Fruit fly (Drosophila melanogaster) whole organism, embryonic: ENCODE data around the gene Dtg.

Experiments
- Adf1 ChIP-seq: fragments of 200-800 bp; sonication (Bioruptor generic); IDR thresholded peaks from 2 replicates; pipeline ENCODE4 v1.3.6; 2022; ENCODE audit warnings: missing biosample characterization, missing genetic modification characterization
- Awh ChIP-seq: fragments of 200-800 bp; sonication (Bioruptor generic); IDR thresholded peaks from 2 replicates; pipeline ENCODE4, ENCODE4 v1.3.6; 2022; ENCODE audit warnings: missing biosample characterization, missing genetic modification characterization
- B-H2 ChIP-seq: fragments of 200-800 bp; sonication (Bioruptor generic); optimal IDR thresholded peaks from 2 replicates; lab custom pipeline; 2018; ENCODE audit warnings: missing biosample characterization, mild to moderate bottlenecking, missing genetic modification characterization
- Bdp1 ChIP-seq: fragments of 200-800 bp; sonication (Bioruptor generic); optimal IDR thresholded peaks from 3 replicates; lab custom pipeline; 2016; ENCODE audit warnings: missing biosample characterization, missing genetic modification characterization
- CG11696 ChIP-seq: fragments of 200-800 bp; sonication (Bioruptor generic); IDR thresholded peaks from 2 replicates; pipeline ENCODE4 v1.3.6; 2022; ENCODE audit warnings: missing biosample characterization, missing genetic modification characterization
- CG12155 ChIP-seq: fragments of 200-800 bp; sonication (Bioruptor generic); optimal IDR thresholded peaks from 3 replicates; lab custom pipeline; 2016; ENCODE audit warnings: missing biosample characterization, missing genetic modification characterization
- CG12219 ChIP-seq: fragments of 200-800 bp; sonication (Bioruptor generic); optimal IDR thresholded peaks from 3 replicates; lab custom pipeline; 2018; ENCODE audit warnings: missing biosample characterization, mild to moderate bottlenecking, missing genetic modification characterization
- CG14014 ChIP-seq: fragments of 200-800 bp; sonication (Bioruptor generic); IDR thresholded peaks from 2 replicates; pipeline ENCODE4 v1.3.6; 2022; ENCODE audit warnings: missing biosample characterization, missing genetic modification characterization
- CG14050 ChIP-seq: fragments of 200-800 bp; sonication (Bioruptor generic); IDR thresholded peaks from 3 replicates; pipeline ENCODE4 v1.3.6; 2022; ENCODE audit warnings: missing biosample characterization, missing genetic modification characterization
- CG15011 ChIP-seq: fragments of 200-800 bp; sonication (Bioruptor generic); optimal IDR thresholded peaks from 3 replicates; lab custom pipeline; 2018; ENCODE audit warnings: missing biosample characterization, mild to moderate bottlenecking, missing genetic modification characterization
- CG1647 ChIP-seq: fragments of 200-800 bp; sonication (Bioruptor generic); optimal IDR thresholded peaks from 3 replicates; lab custom pipeline; 2016; ENCODE audit warnings: missing biosample characterization, missing genetic modification characterization
- CG2129 ChIP-seq: fragments of 200-800 bp; sonication (Bioruptor generic); IDR thresholded peaks from 2 replicates; pipeline ENCODE4 v1.3.6; 2022; ENCODE audit warnings: missing biosample characterization, missing genetic modification characterization; ENCODE audit not compliant: partially characterized antibody
- CG2712 ChIP-seq: fragments of 200-800 bp; optimal IDR thresholded peaks from 3 replicates; lab custom pipeline; 2019; ENCODE audit warnings: missing biosample characterization, mild to moderate bottlenecking, missing genetic modification characterization, moderate library complexity
- CG42726 ChIP-seq: fragments of 200-800 bp; sonication (Bioruptor generic); IDR thresholded peaks from 2 replicates; pipeline ENCODE4 v1.3.6; 2022; ENCODE audit warnings: missing biosample characterization, missing genetic modification characterization; ENCODE audit not compliant: partially characterized antibody
- CG4820 ChIP-seq: fragments of 200-800 bp; sonication (Bioruptor generic); optimal IDR thresholded peaks from 3 replicates; lab custom pipeline; 2016; ENCODE audit warnings: missing biosample characterization, missing genetic modification characterization
- CG6272 ChIP-seq: fragments of 200-800 bp; sonication (Bioruptor generic); IDR thresholded peaks from 2 replicates; pipeline ENCODE4 v1.3.6; 2022; ENCODE audit warnings: missing biosample characterization, missing genetic modification characterization
- CG6683 ChIP-seq: fragments of 200-800 bp; sonication (Bioruptor generic); optimal IDR thresholded peaks from 2 replicates; lab custom pipeline; 2017; ENCODE audit warnings: missing biosample characterization, mild to moderate bottlenecking, missing genetic modification characterization, missing genetic modification reagents
- CG7928 ChIP-seq: fragments of 200-800 bp; sonication (Bioruptor generic); optimal IDR thresholded peaks from 2 replicates; lab custom pipeline; 2017; ENCODE audit warnings: missing biosample characterization, mild to moderate bottlenecking, missing genetic modification characterization
- CG9932 ChIP-seq: fragments of 200-800 bp; sonication (Bioruptor generic); IDR thresholded peaks from 2 replicates; pipeline ENCODE4 v1.3.6; 2022; ENCODE audit warnings: missing biosample characterization, missing genetic modification characterization
- CTCF ChIP-seq: fragments of 200-800 bp; sonication (Bioruptor generic); optimal IDR thresholded peaks from 2 replicates; lab custom pipeline; 2017; ENCODE audit warnings: missing biosample characterization, mild to moderate bottlenecking, missing genetic modification characterization, moderate library complexity
- Camta ChIP-seq: fragments of 200-800 bp; sonication (Bioruptor generic); optimal IDR thresholded peaks from 2 replicates; lab custom pipeline; 2016; ENCODE audit warnings: missing biosample characterization, missing genetic modification characterization
- Chrac-16 ChIP-seq: fragments of 200-800 bp; sonication (Bioruptor generic); optimal IDR thresholded peaks from 3 replicates; lab custom pipeline; 2016; ENCODE audit warnings: missing biosample characterization, missing genetic modification characterization
- Dip3 ChIP-seq: fragments of 200-800 bp; sonication (Bioruptor generic); optimal IDR thresholded peaks from 3 replicates; lab custom pipeline; 2016; ENCODE audit warnings: missing biosample characterization, missing genetic modification characterization
- Hr3 ChIP-seq: fragments of 200-800 bp; sonication (Bioruptor generic); optimal IDR thresholded peaks from 3 replicates; lab custom pipeline; 2016; ENCODE audit warnings: missing biosample characterization, missing genetic modification characterization
- Jarid2 ChIP-seq: fragments of 200-800 bp; sonication (Bioruptor generic); optimal IDR thresholded peaks from 3 replicates; lab custom pipeline; 2017; ENCODE audit warnings: mild to moderate bottlenecking, missing biosample characterization, missing genetic modification reagents, missing genetic modification characterization
- MTF-1 ChIP-seq: fragments of 200-800 bp; sonication (Bioruptor generic); optimal IDR thresholded peaks from 2 replicates; lab custom pipeline; 2018; ENCODE audit warnings: missing biosample characterization, mild to moderate bottlenecking, missing genetic modification characterization, borderline replicate concordance
- Taf1 ChIP-seq: fragments of 200-800 bp; sonication (Bioruptor generic); IDR thresholded peaks from 2 replicates; pipeline ENCODE4 v1.3.6; 2022; ENCODE audit warnings: missing biosample characterization, missing genetic modification characterization
- abd-A ChIP-seq: fragments of 200-800 bp; sonication (Bioruptor generic); optimal IDR thresholded peaks from 3 replicates; lab custom pipeline; 2019; ENCODE audit warnings: missing biosample characterization, mild to moderate bottlenecking, missing genetic modification characterization, moderate library complexity
- ara ChIP-seq: fragments of 200-800 bp; sonication (Bioruptor generic); IDR thresholded peaks from 2 replicates; pipeline ENCODE4 v1.3.6; 2022; ENCODE audit warnings: missing biosample characterization, missing genetic modification characterization
- esg ChIP-seq: fragments of 200-800 bp; sonication (Bioruptor generic); conservative IDR thresholded peaks from 2 replicates; pipeline ENCODE4 v1.3.6; 2022; ENCODE audit warnings: missing biosample characterization, missing genetic modification characterization
- fd96Cb ChIP-seq: fragments of 200-800 bp; sonication (Bioruptor generic); optimal IDR thresholded peaks from 2 replicates; lab custom pipeline; 2018; ENCODE audit warnings: missing biosample characterization, mild to moderate bottlenecking, missing genetic modification characterization, moderate library complexity
- ftz-f1 ChIP-seq: fragments of 200-800 bp; sonication (Bioruptor generic); optimal IDR thresholded peaks from 2 replicates; lab custom pipeline; 2016; ENCODE audit warnings: missing biosample characterization, missing genetic modification characterization
- fu2 ChIP-seq: fragments of 200-800 bp; sonication (Bioruptor generic); optimal IDR thresholded peaks from 2 replicates; lab custom pipeline; 2016; ENCODE audit warnings: missing biosample characterization, missing genetic modification characterization
- gce ChIP-seq: fragments of 200-800 bp; sonication (Bioruptor generic); IDR thresholded peaks from 3 replicates; pipeline ENCODE4 v1.3.6; 2022; ENCODE audit warnings: missing biosample characterization, missing genetic modification characterization
- gfzf ChIP-seq: fragments of 200-800 bp; sonication (Bioruptor generic); optimal IDR thresholded peaks from 2 replicates; lab custom pipeline; 2016; ENCODE audit warnings: missing biosample characterization, mild to moderate bottlenecking, missing genetic modification characterization, moderate library complexity
- grau ChIP-seq: fragments of 200-800 bp; optimal IDR thresholded peaks from 3 replicates; lab custom pipeline; 2019; ENCODE audit warnings: missing biosample characterization, mild to moderate bottlenecking, missing genetic modification characterization, moderate library complexity
- gsb ChIP-seq: fragments of 200-800 bp; sonication (Bioruptor generic); IDR thresholded peaks from 2 replicates; pipeline ENCODE4 v1.3.6; 2022; ENCODE audit warnings: missing biosample characterization, missing genetic modification characterization
- hth ChIP-seq: fragments of >200 bp; optimal IDR thresholded peaks from 2 replicates; lab custom pipeline; 2017; ENCODE audit warnings: inconsistent platforms
- nom ChIP-seq: fragments of 200-800 bp; sonication (Bioruptor generic); optimal IDR thresholded peaks from 2 replicates; lab custom pipeline; 2017; ENCODE audit warnings: missing biosample characterization, missing genetic modification characterization, mild to moderate bottlenecking, moderate library complexity, missing genetic modification reagents
- pan ChIP-seq, 4 experiments: fragments of >200 bp in 3 of 4; fragments of 200-800 bp in 1 of 4; sonication (Bioruptor generic) in 1 of 4; optimal IDR thresholded peaks in 3 of 4; IDR thresholded peaks in 1 of 4; 2 replicates each; pipeline versions ENCODE4 v1.3.6 to Lab custom; 2017 to 2022; ENCODE audit warnings: missing biosample characterization in 2 of 4, missing genetic modification characterization in 2 of 4, mixed read lengths in 1 of 4
- pnt ChIP-seq: fragments of 200-800 bp; sonication (Bioruptor generic); optimal IDR thresholded peaks from 3 replicates; lab custom pipeline; 2016; ENCODE audit warnings: missing biosample characterization, missing genetic modification characterization
- rib ChIP-seq: fragments of 200-800 bp; sonication (Bioruptor generic); IDR thresholded peaks from 2 replicates; pipeline ENCODE4 v1.3.6; 2022; ENCODE audit warnings: missing biosample characterization, missing genetic modification characterization
- sd ChIP-seq: fragments of 200-800 bp; sonication (Bioruptor generic); optimal IDR thresholded peaks from 3 replicates; lab custom pipeline; 2018; ENCODE audit warnings: missing biosample characterization, mild to moderate bottlenecking, missing genetic modification characterization, moderate library complexity
- seq ChIP-seq: fragments of 200-800 bp; sonication (Bioruptor generic); IDR thresholded peaks from 2 replicates; pipeline ENCODE4 v1.3.6; 2022; ENCODE audit warnings: missing biosample characterization, missing genetic modification characterization
- so ChIP-seq: fragments of 200-800 bp; sonication (Bioruptor generic); IDR thresholded peaks from 3 replicates; pipeline ENCODE4 v1.3.6; 2022; ENCODE audit warnings: missing biosample characterization, missing genetic modification characterization
- sob ChIP-seq: fragments of 200-800 bp; sonication (Bioruptor generic); IDR thresholded peaks from 2 replicates; pipeline ENCODE4 v1.3.6; 2022; ENCODE audit warnings: missing biosample characterization, missing genetic modification characterization
- tap ChIP-seq: fragments of 200-800 bp; optimal IDR thresholded peaks from 3 replicates; lab custom pipeline; 2019; ENCODE audit warnings: missing biosample characterization, mild to moderate bottlenecking, missing genetic modification characterization, moderate library complexity
- tna ChIP-seq: fragments of 200-800 bp; sonication (Bioruptor generic); IDR thresholded peaks from 2 replicates; pipeline ENCODE4 v1.3.6; 2022; ENCODE audit warnings: missing biosample characterization, missing genetic modification characterization; ENCODE audit not compliant: partially characterized antibody
- usp ChIP-seq: fragments of >200 bp; optimal IDR thresholded peaks from 2 replicates; lab custom pipeline; 2017; ENCODE audit warnings: missing biosample characterization, missing genetic modification characterization
- vnd ChIP-seq: fragments of 200-800 bp; sonication (Bioruptor generic); IDR thresholded peaks from 3 replicates; pipeline ENCODE4 v1.3.6; 2022; ENCODE audit warnings: missing biosample characterization, missing genetic modification characterization; ENCODE audit not compliant: partially characterized antibody
- vvl ChIP-seq: fragments of 200-800 bp; sonication (Bioruptor generic); IDR thresholded peaks from 2 replicates; pipeline ENCODE4 v1.3.6; 2022; ENCODE audit warnings: missing biosample characterization, missing genetic modification characterization
- wek ChIP-seq: fragments of 200-800 bp; sonication (Bioruptor generic); optimal IDR thresholded peaks from 3 replicates; lab custom pipeline; 2018; ENCODE audit warnings: missing biosample characterization, mild to moderate bottlenecking, missing genetic modification characterization, moderate library complexity
- zfh1 ChIP-seq: fragments of 200-800 bp; sonication (Bioruptor generic); IDR thresholded peaks from 3 replicates; pipeline ENCODE4 v1.3.6; 2022; ENCODE audit warnings: missing biosample characterization, missing genetic modification characterization

Gene Dtg

dm6 chr3R:12650537-12650936, 2.7 kb downstream of the Dtg start (continued):
- no peak for TF ChIP-seq ftz-f1
- TF ChIP-seq CG1647 (GFP tag; lab: Kevin White, UChicago) = no peak
- no peak for TF ChIP-seq Hr3 (GFP tag; lab: Kevin White, UChicago)
- TF ChIP-seq seq = no peak
- TF ChIP-seq CG2712 (tag; lab: Kevin White, UChicago) = peak; percentile 18
- no peak for TF ChIP-seq gce
- no peak for TF ChIP-seq CG4820 (GFP tag; lab: Kevin White, UChicago)
- TF ChIP-seq CG6683 (GFP tag; lab: Kevin White, UChicago) = no peak
- 0 out of 2 replicates have a peak, but pooled peaks have one; percentile 49 for TF ChIP-seq CG42726 (GFP tag; lab: Robert Waterston, UW)
- TF ChIP-seq CG14050 (GFP tag; lab: Robert Waterston, UW) = no peak
- no peak for TF ChIP-seq CG9932 (GFP tag; lab: Robert Waterston, UW)
- no peak for TF ChIP-seq fu2 (GFP tag; lab: Kevin White, UChicago)
- TF ChIP-seq fd96Cb (tag; lab: Kevin White, UChicago) = no peak
- TF ChIP-seq tap (tag; lab: Kevin White, UChicago) = no peak
- TF ChIP-seq sd (tag; lab: Kevin White, UChicago) = peak; percentile 13
- TF ChIP-seq Jarid2 (GFP tag; lab: Kevin White, UChicago) = no peak
- TF ChIP-seq grau (tag; lab: Kevin White, UChicago) = no peak
- TF ChIP-seq wek (GFP tag; lab: Kevin White, UChicago) = no peak
- TF ChIP-seq CG12219 (GFP tag; lab: Kevin White, UChicago) = no peak
- no peak for TF ChIP-seq CG15011
- no peak for TF ChIP-seq tna (GFP tag; lab: Robert Waterston, UW)
- no peak for TF ChIP-seq vvl
- TF ChIP-seq nom (GFP tag; lab: Kevin White, UChicago) = no peak
- TF ChIP-seq ara (GFP tag; lab: Robert Waterston, UW) = no peak
- TF ChIP-seq usp (GFP tag; lab: Kevin White, UChicago) = no peak
- TF ChIP-seq MTF-1 (GFP tag; lab: Kevin White, UChicago) = no peak
- TF ChIP-seq CG11696 (GFP tag; lab: Robert Waterston, UW) = no peak
- no peak for TF ChIP-seq esg
- TF ChIP-seq CG6272 (GFP tag; lab: Robert Waterston, UW) = no peak
- no peak for TF ChIP-seq Taf1
- no peak for TF ChIP-seq rib (GFP tag; lab: Robert Waterston, UW)
- no peak for TF ChIP-seq B-H2 (GFP tag; lab: Kevin White, UChicago)
- TF ChIP-seq zfh1 (GFP tag; lab: Robert Waterston, UW) = no peak
- peak; percentile 84 for TF ChIP-seq CTCF (GFP tag; lab: Kevin White, UChicago)
- TF ChIP-seq pnt (GFP tag; lab: Kevin White, UChicago) = no peak
- no peak for TF ChIP-seq Dip3
- no peak for TF ChIP-seq CG14014 (GFP tag; lab: Robert Waterston, UW)
- TF ChIP-seq Awh (GFP tag; lab: Robert Waterston, UW) = no peak
- no peak for TF ChIP-seq Chrac-16
- TF ChIP-seq so (GFP tag; lab: Robert Waterston, UW) = no peak
- TF ChIP-seq CG2129 (GFP tag; lab: Robert Waterston, UW) = no peak
- TF ChIP-seq Camta (GFP tag; lab: Kevin White, UChicago) = no peak
- no peak for TF ChIP-seq CG7928 (GFP tag; lab: Kevin White, UChicago)
- TF ChIP-seq Bdp1 = no peak
- no peak for TF ChIP-seq abd-A (tag; lab: Kevin White, UChicago)
- TF ChIP-seq CG12155 (GFP tag; lab: Kevin White, UChicago) = no peak
- no peak for TF ChIP-seq gsb
- no peak for TF ChIP-seq pan (optimal IDR thresholded peaks at IDR 0.05; lab: Kevin White, UChicago)
- TF ChIP-seq pan (GFP tag; optimal IDR thresholded peaks at IDR 0.05 in 1 of 2, IDR thresholded peaks at IDR 0.05 in 1 of 2) = no peak
- peak; percentile 50; the same call in 2 of the 3 replicates for TF ChIP-seq vnd (GFP tag; lab: Robert Waterston, UW)
- TF ChIP-seq Adf1 (GFP tag; lab: Robert Waterston, UW) = no peak
- TF ChIP-seq hth (lab: Kevin White, UChicago) = no peak
- TF ChIP-seq sob (GFP tag; lab: Robert Waterston, UW) = no peak
- TF ChIP-seq gfzf (GFP tag; lab: Kevin White, UChicago) = peak; percentile 15
